Fruit fly (Drosophila melanogaster) whole organism, embryonic: ENCODE measurements around the gene CG45049.

ENCODE experiments used
- Asciz ChIP-seq: fragments of 200-800 bp; sonication (Bioruptor generic); optimal IDR thresholded peaks from 2 replicates; lab custom pipeline; 2017; ENCODE audit warnings: missing biosample characterization, mild to moderate bottlenecking, missing genetic modification characterization, missing genetic modification reagents
- CG10321 ChIP-seq: fragments of 200-800 bp; sonication (Bioruptor generic); IDR thresholded peaks from 2 replicates; pipeline ENCODE4 v1.3.6; 2022; ENCODE audit warnings: missing biosample characterization, missing genetic modification characterization
- CG12391 ChIP-seq: fragments of 200-800 bp; sonication (Bioruptor generic); optimal IDR thresholded peaks from 3 replicates; lab custom pipeline; 2018; ENCODE audit warnings: missing biosample characterization, mild to moderate bottlenecking, missing genetic modification characterization, moderate library complexity
- CG12942 ChIP-seq: fragments of 200-800 bp; sonication (Bioruptor generic); optimal IDR thresholded peaks from 3 replicates; lab custom pipeline; 2016; ENCODE audit warnings: missing biosample characterization, missing genetic modification characterization
- CG14050 ChIP-seq: fragments of 200-800 bp; sonication (Bioruptor generic); IDR thresholded peaks from 3 replicates; pipeline ENCODE4 v1.3.6; 2022; ENCODE audit warnings: missing biosample characterization, missing genetic modification characterization
- CG1647 ChIP-seq: fragments of 200-800 bp; sonication (Bioruptor generic); optimal IDR thresholded peaks from 3 replicates; lab custom pipeline; 2016; ENCODE audit warnings: missing biosample characterization, missing genetic modification characterization
- CG17359 ChIP-seq: fragments of 200-800 bp; sonication (Bioruptor generic); optimal IDR thresholded peaks from 3 replicates; lab custom pipeline; 2018; ENCODE audit warnings: missing biosample characterization, mild to moderate bottlenecking, missing genetic modification characterization, moderate library complexity
- CG17385 ChIP-seq: fragments of 200-800 bp; sonication (Bioruptor generic); optimal IDR thresholded peaks from 3 replicates; lab custom pipeline; 2018; ENCODE audit warnings: missing biosample characterization, mild to moderate bottlenecking, missing genetic modification characterization
- CG17802 ChIP-seq: fragments of 200-800 bp; sonication (Bioruptor generic); optimal IDR thresholded peaks from 2 replicates; lab custom pipeline; 2018; ENCODE audit warnings: missing biosample characterization, mild to moderate bottlenecking, missing genetic modification characterization, moderate library complexity
- CG18262 ChIP-seq: fragments of 200-800 bp; optimal IDR thresholded peaks from 3 replicates; lab custom pipeline; 2019; ENCODE audit warnings: missing biosample characterization, mild to moderate bottlenecking, missing genetic modification characterization, moderate library complexity
- CG18599 ChIP-seq: fragments of 200-800 bp; sonication (Bioruptor generic); optimal IDR thresholded peaks from 3 replicates; lab custom pipeline; 2017; ENCODE audit warnings: missing biosample characterization, missing genetic modification characterization, mild to moderate bottlenecking, moderate library complexity, missing genetic modification reagents
- CG2712 ChIP-seq: fragments of 200-800 bp; optimal IDR thresholded peaks from 3 replicates; lab custom pipeline; 2019; ENCODE audit warnings: missing biosample characterization, mild to moderate bottlenecking, missing genetic modification characterization, moderate library complexity
- CG3407 ChIP-seq: fragments of 200-800 bp; sonication (Bioruptor generic); optimal IDR thresholded peaks from 2 replicates; lab custom pipeline; 2018; ENCODE audit warnings: missing biosample characterization, mild to moderate bottlenecking, missing genetic modification characterization
- CG4360 ChIP-seq: fragments of 200-800 bp; sonication (Bioruptor generic); IDR thresholded peaks from 2 replicates; pipeline ENCODE4 v1.3.6; 2022; ENCODE audit warnings: missing biosample characterization, missing genetic modification characterization
- CG6689 ChIP-seq: fragments of 200-800 bp; sonication (Bioruptor generic); IDR thresholded peaks from 2 replicates; pipeline ENCODE4 v1.3.6; 2022; ENCODE audit warnings: missing biosample characterization, missing genetic modification characterization
- CG7372 ChIP-seq: fragments of 200-800 bp; sonication (Bioruptor generic); IDR thresholded peaks from 2 replicates; pipeline ENCODE4 v1.3.6; 2022; ENCODE audit warnings: missing biosample characterization, missing genetic modification characterization
- CG7745 ChIP-seq: fragments of 200-800 bp; sonication (Bioruptor generic); optimal IDR thresholded peaks from 2 replicates; lab custom pipeline; 2018; ENCODE audit warnings: missing biosample characterization, mild to moderate bottlenecking, missing genetic modification characterization, moderate library complexity
- CG7963 ChIP-seq: fragments of 200-800 bp; sonication (Bioruptor generic); IDR thresholded peaks from 3 replicates; pipeline ENCODE4 v1.3.6; 2022; ENCODE audit warnings: missing biosample characterization, missing genetic modification characterization; ENCODE audit not compliant: partially characterized antibody
- CG8924 ChIP-seq: fragments of 200-800 bp; optimal IDR thresholded peaks from 3 replicates; lab custom pipeline; 2019; ENCODE audit warnings: missing biosample characterization, mild to moderate bottlenecking, missing genetic modification characterization, moderate library complexity
- CG9215 ChIP-seq: fragments of 200-800 bp; sonication (Bioruptor generic); IDR thresholded peaks from 2 replicates; pipeline ENCODE4 v1.3.6; 2022; ENCODE audit warnings: missing biosample characterization, missing genetic modification characterization
- CTCF ChIP-seq: fragments of 200-800 bp; sonication (Bioruptor generic); optimal IDR thresholded peaks from 2 replicates; lab custom pipeline; 2017; ENCODE audit warnings: missing biosample characterization, mild to moderate bottlenecking, missing genetic modification characterization, moderate library complexity
- CkIIα-i1 ChIP-seq: fragments of 200-800 bp; sonication (Bioruptor generic); IDR thresholded peaks from 2 replicates; pipeline ENCODE4 v1.3.6; 2022; ENCODE audit warnings: missing biosample characterization, missing genetic modification characterization
- Drgx ChIP-seq: fragments of 200-800 bp; sonication (Bioruptor generic); IDR thresholded peaks from 2 replicates; pipeline ENCODE4 v1.3.6; 2022; ENCODE audit warnings: missing biosample characterization, missing genetic modification characterization
- Fer2 ChIP-seq: fragments of 200-800 bp; sonication (Bioruptor generic); optimal IDR thresholded peaks from 2 replicates; lab custom pipeline; 2018; ENCODE audit warnings: missing biosample characterization, mild to moderate bottlenecking, missing genetic modification characterization, moderate library complexity
- Lim3 ChIP-seq: fragments of 200-800 bp; sonication (Bioruptor generic); IDR thresholded peaks from 2 replicates; pipeline ENCODE4 v1.3.6; 2022; ENCODE audit warnings: missing biosample characterization, missing genetic modification characterization
- Taf1 ChIP-seq: fragments of 200-800 bp; sonication (Bioruptor generic); IDR thresholded peaks from 2 replicates; pipeline ENCODE4 v1.3.6; 2022; ENCODE audit warnings: missing biosample characterization, missing genetic modification characterization
- ab ChIP-seq: fragments of 200-800 bp; sonication (Bioruptor generic); optimal IDR thresholded peaks from 2 replicates; lab custom pipeline; 2016; ENCODE audit warnings: missing biosample characterization, missing genetic modification characterization
- ac ChIP-seq: fragments of 200-800 bp; sonication (Bioruptor generic); optimal IDR thresholded peaks from 3 replicates; lab custom pipeline; 2017; ENCODE audit warnings: missing biosample characterization, mild to moderate bottlenecking, missing genetic modification characterization
- amos ChIP-seq: fragments of 200-800 bp; sonication (Bioruptor generic); IDR thresholded peaks from 2 replicates; pipeline ENCODE4 v1.3.6; 2022; ENCODE audit warnings: missing biosample characterization, missing genetic modification characterization; ENCODE audit not compliant: partially characterized antibody
- bowl ChIP-seq: fragments of 200-800 bp; sonication (Bioruptor generic); IDR thresholded peaks from 2 replicates; pipeline ENCODE4 v1.3.6; 2022; ENCODE audit warnings: missing biosample characterization, missing genetic modification characterization
- br ChIP-seq: fragments of >200 bp; optimal IDR thresholded peaks from 2 replicates; lab custom pipeline; 2017
- cato ChIP-seq: fragments of 200-800 bp; sonication (Bioruptor generic); optimal IDR thresholded peaks from 2 replicates; lab custom pipeline; 2016; ENCODE audit warnings: missing biosample characterization, missing genetic modification characterization, borderline replicate concordance
- dati ChIP-seq: fragments of 200-800 bp; sonication (Bioruptor generic); IDR thresholded peaks from 2 replicates; pipeline ENCODE4 v1.3.6; 2022; ENCODE audit warnings: missing biosample characterization, missing genetic modification characterization
- kay ChIP-seq: fragments of 200-800 bp; sonication (Bioruptor generic); optimal IDR thresholded peaks from 2 replicates; lab custom pipeline; 2016; ENCODE audit warnings: missing biosample characterization, missing genetic modification characterization
- knrl ChIP-seq: fragments of 200-800 bp; sonication (Bioruptor generic); IDR thresholded peaks from 3 replicates; pipeline ENCODE4 v1.3.6; 2022; ENCODE audit warnings: missing biosample characterization, missing genetic modification characterization; ENCODE audit not compliant: partially characterized antibody
- lilli ChIP-seq: fragments of 200-800 bp; sonication (Bioruptor generic); optimal IDR thresholded peaks from 3 replicates; lab custom pipeline; 2016; ENCODE audit warnings: missing biosample characterization, missing genetic modification characterization
- nerfin-2 ChIP-seq: fragments of 200-800 bp; sonication (Bioruptor generic); IDR thresholded peaks from 2 replicates; pipeline ENCODE4 v1.3.6; 2022; ENCODE audit warnings: missing biosample characterization, missing genetic modification characterization; ENCODE audit not compliant: partially characterized antibody
- nmo ChIP-seq: fragments of 200-800 bp; sonication (Bioruptor generic); optimal IDR thresholded peaks from 2 replicates; lab custom pipeline; 2018; ENCODE audit warnings: missing biosample characterization, mild to moderate bottlenecking, missing genetic modification characterization, moderate library complexity
- nom ChIP-seq: fragments of 200-800 bp; sonication (Bioruptor generic); optimal IDR thresholded peaks from 2 replicates; lab custom pipeline; 2017; ENCODE audit warnings: missing biosample characterization, missing genetic modification characterization, mild to moderate bottlenecking, moderate library complexity, missing genetic modification reagents
- pho ChIP-seq: fragments of 200-800 bp; sonication (Bioruptor generic); optimal IDR thresholded peaks from 2 replicates; lab custom pipeline; 2016; ENCODE audit warnings: missing biosample characterization, missing genetic modification characterization
- phol ChIP-seq: fragments of 200-800 bp; sonication (Bioruptor generic); optimal IDR thresholded peaks from 3 replicates; lab custom pipeline; 2018; ENCODE audit warnings: missing biosample characterization, mild to moderate bottlenecking, missing genetic modification characterization, moderate library complexity
- pum ChIP-seq: fragments of 200-800 bp; sonication (Bioruptor generic); optimal IDR thresholded peaks from 2 replicates; lab custom pipeline; 2016; ENCODE audit warnings: missing biosample characterization, missing genetic modification characterization
- ranshi ChIP-seq: fragments of 200-800 bp; sonication (Bioruptor generic); IDR thresholded peaks from 2 replicates; pipeline ENCODE4 v1.3.6; 2022; ENCODE audit warnings: missing biosample characterization, missing genetic modification characterization
- repo ChIP-seq: fragments of 200-800 bp; sonication (Bioruptor generic); optimal IDR thresholded peaks from 2 replicates; lab custom pipeline; 2016; ENCODE audit warnings: missing biosample characterization, missing genetic modification characterization
- rib ChIP-seq: fragments of 200-800 bp; sonication (Bioruptor generic); IDR thresholded peaks from 2 replicates; pipeline ENCODE4 v1.3.6; 2022; ENCODE audit warnings: missing biosample characterization, missing genetic modification characterization
- slbo ChIP-seq: fragments of 200-800 bp; sonication (Bioruptor generic); IDR thresholded peaks from 2 replicates; pipeline ENCODE4 v1.3.6; 2022; ENCODE audit warnings: missing biosample characterization, missing genetic modification characterization
- stwl ChIP-seq: fragments of 200-800 bp; sonication (Bioruptor generic); optimal IDR thresholded peaks from 3 replicates; lab custom pipeline; 2018; ENCODE audit warnings: missing biosample characterization, mild to moderate bottlenecking, missing genetic modification characterization, moderate library complexity
- tgo ChIP-seq: fragments of 200-800 bp; sonication (Bioruptor generic); IDR thresholded peaks from 3 replicates; pipeline ENCODE4 v1.3.6; 2022; ENCODE audit warnings: missing biosample characterization, missing genetic modification characterization
- tx ChIP-seq: fragments of 200-800 bp; sonication (Bioruptor generic); optimal IDR thresholded peaks from 2 replicates; lab custom pipeline; 2016; ENCODE audit warnings: missing biosample characterization, missing genetic modification characterization
- unc-4 ChIP-seq: fragments of 200-800 bp; sonication (Bioruptor generic); IDR thresholded peaks from 2 replicates; pipeline ENCODE4 v1.3.6; 2022; ENCODE audit warnings: missing biosample characterization, missing genetic modification characterization; ENCODE audit not compliant: partially characterized antibody
- vnd ChIP-seq: fragments of 200-800 bp; sonication (Bioruptor generic); IDR thresholded peaks from 3 replicates; pipeline ENCODE4 v1.3.6; 2022; ENCODE audit warnings: missing biosample characterization, missing genetic modification characterization; ENCODE audit not compliant: partially characterized antibody
- zen2 ChIP-seq: fragments of 200-800 bp; sonication (Bioruptor generic); IDR thresholded peaks from 3 replicates; pipeline ENCODE4 v1.3.6; 2022; ENCODE audit warnings: missing biosample characterization, missing genetic modification characterization; ENCODE audit not compliant: partially characterized antibody

The CG45049 gene

dm6 chr3R:22720808-22721306, 5.9 kb upstream of the CG45049 start, which contains the start of gene wge (continued):
- TF ChIP-seq Drgx (GFP tag; lab: Robert Waterston, UW) (peak; percentile 40; the same call in 1 of the 2 replicates), nmo (GFP tag; lab: Kevin White, UChicago) (peak; percentile 21), CG4360 (GFP tag; lab: Robert Waterston, UW) (no peak), CG7372 (GFP tag; lab: Robert Waterston, UW) (no peak), CG1647 (GFP tag; lab: Kevin White, UChicago) (no peak), stwl (tag; lab: Kevin White, UChicago) (peak; percentile 48), pho (GFP tag; lab: Kevin White, UChicago) (no peak), pum (no peak), CG7963 (GFP tag; lab: Robert Waterston, UW) (peak; percentile 55; the same call in 1 of the 3 replicates), zen2 (no peak), CTCF (peak; percentile 55), CG2712 (tag; lab: Kevin White, UChicago) (peak; percentile 7), CG9215 (GFP tag; lab: Robert Waterston, UW) (no peak), CG10321 (GFP tag; lab: Robert Waterston, UW) (no peak), Asciz (GFP tag; lab: Kevin White, UChicago) (no peak), Lim3 (GFP tag; lab: Robert Waterston, UW) (no peak), knrl (GFP tag; lab: Robert Waterston, UW) (peak; percentile 54), CG12942 (GFP tag; lab: Kevin White, UChicago) (no peak), vnd (peak; percentile 38; the same call in 1 of the 3 replicates), phol (tag; lab: Kevin White, UChicago) (peak; percentile 21), repo (GFP tag; lab: Kevin White, UChicago) (no peak), Taf1 (GFP tag; lab: Robert Waterston, UW) (no peak), CG18262 (tag; lab: Kevin White, UChicago) (peak; percentile 18), CkIIα-i1 (GFP tag; lab: Robert Waterston, UW) (no peak), CG17802 (tag; lab: Kevin White, UChicago) (no peak), cato (GFP tag; lab: Kevin White, UChicago) (no peak), CG17385 (GFP tag; lab: Kevin White, UChicago) (peak; percentile 56), kay (GFP tag; lab: Kevin White, UChicago) (peak; percentile 81), slbo (GFP tag; lab: Robert Waterston, UW) (no peak), amos (GFP tag; lab: Robert Waterston, UW) (peak; percentile 65), ab (GFP tag; lab: Kevin White, UChicago) (no peak), lilli (GFP tag; lab: Kevin White, UChicago) (no peak), nom (GFP tag; lab: Kevin White, UChicago) (peak; percentile 95), tgo (GFP tag; lab: Robert Waterston, UW) (no peak), CG12391 (no peak), CG3407 (no peak), Fer2 (tag; lab: Kevin White, UChicago) (no peak), rib (GFP tag; lab: Robert Waterston, UW) (no peak), ranshi (no peak), bowl (GFP tag; lab: Robert Waterston, UW) (no peak), CG6689 (GFP tag; lab: Robert Waterston, UW) (no peak), CG14050 (GFP tag; lab: Robert Waterston, UW) (no peak), ac (GFP tag; lab: Kevin White, UChicago) (no peak), br (lab: Kevin White, UChicago) (no peak), nerfin-2 (no peak; the same call in 1 of the 2 replicates), CG17359 (tag; lab: Kevin White, UChicago) (no peak), CG7745 (tag; lab: Kevin White, UChicago) (no peak), CG18599 (GFP tag; lab: Kevin White, UChicago) (no peak), CG8924 (tag; lab: Kevin White, UChicago) (no peak), unc-4 (GFP tag; lab: Robert Waterston, UW) (peak; percentile 69), tx (no peak), dati (no peak)
